Worm (Caenorhabditis elegans): ENCODE data around the gene T08B6.1.

- no peak for TF ChIP-seq nfya-1 (tag; optimal IDR thresholded peaks at IDR 0.05; ENCODE audit: insufficient read depth)
- no peak for TF ChIP-seq nhr-11 (tag; optimal IDR thresholded peaks at IDR 0.05)
- TF ChIP-seq elt-2 (tag; optimal IDR thresholded peaks at IDR 0.05), result no peak
- no peak for TF ChIP-seq fkh-10 (GFP tag; optimal IDR thresholded peaks at IDR 0.05)
- no peak for TF ChIP-seq unc-62 (GFP tag; optimal IDR thresholded peaks at IDR 0.05)
- TF ChIP-seq elt-1 (tag; optimal IDR thresholded peaks at IDR 0.05), result no peak
- no peak for TF ChIP-seq unc-39 (tag; optimal IDR thresholded peaks at IDR 0.05)
- TF ChIP-seq ama-1 (optimal IDR thresholded peaks at IDR 0.05), result no peak
Observed at ce11 chrIV:4915689-4916088, 28.5 kb upstream of the T08B6.1 start, which contains the start of gene str-155.
